Fruit fly (Drosophila melanogaster) whole organism, prepupa: ENCODE results near the gene UbcE2H.

ENCODE experiments used
- CG10669 ChIP-seq: fragments of 200-800 bp; sonication (Bioruptor generic); optimal IDR thresholded peaks from 3 replicates; lab custom pipeline; 2018; ENCODE audit warnings: missing biosample characterization, mild to moderate bottlenecking, missing genetic modification characterization, moderate library complexity
- CG11762 ChIP-seq: fragments of 200-800 bp; sonication (Bioruptor generic); optimal IDR thresholded peaks from 3 replicates; lab custom pipeline; 2016; ENCODE audit warnings: missing biosample characterization, missing genetic modification characterization; ENCODE audit not compliant: insufficient read depth
- CG8119 ChIP-seq: fragments of 200-800 bp; sonication (Bioruptor generic); IDR thresholded peaks from 3 replicates; pipeline ENCODE4 v1.3.6; 2022; ENCODE audit warnings: missing biosample characterization, missing genetic modification characterization
- CG8319 ChIP-seq: fragments of 200-800 bp; sonication (Bioruptor generic); optimal IDR thresholded peaks from 3 replicates; lab custom pipeline; 2016; ENCODE audit warnings: missing biosample characterization, missing genetic modification characterization
- Eip78C ChIP-seq: fragments of 200-800 bp; sonication (Bioruptor generic); peaks from one replicate; lab custom pipeline; 2016; ENCODE audit warnings: missing biosample characterization, missing genetic modification characterization
- Eip93F ChIP-seq: fragments of 200-800 bp; sonication (Bioruptor generic); optimal IDR thresholded peaks from 2 replicates; lab custom pipeline; 2016; ENCODE audit warnings: missing biosample characterization, mild to moderate bottlenecking, missing genetic modification characterization
- Gug ChIP-seq: fragments of 200-800 bp; sonication (Bioruptor generic); IDR thresholded peaks from 2 replicates; pipeline ENCODE4 v1.3.6; 2022; ENCODE audit warnings: missing biosample characterization, missing genetic modification characterization
- pdm3 ChIP-seq: fragments of 200-800 bp; sonication (Bioruptor generic); optimal IDR thresholded peaks from 3 replicates; lab custom pipeline; 2016; ENCODE audit warnings: missing biosample characterization, missing genetic modification characterization
- salr ChIP-seq, 2 experiments: fragments of 200-800 bp; sonication (Bioruptor generic); optimal IDR thresholded peaks; 3 replicates each; lab custom pipeline; 2016 to 2018; ENCODE audit warnings: missing biosample characterization in 2 of 2, missing genetic modification characterization in 2 of 2, mild to moderate bottlenecking in 1 of 2
- spab ChIP-seq: fragments of 200-800 bp; sonication (Bioruptor generic); optimal IDR thresholded peaks from 2 replicates; lab custom pipeline; 2017; ENCODE audit warnings: missing biosample characterization, mild to moderate bottlenecking, missing genetic modification characterization, missing genetic modification reagents
- svp ChIP-seq: fragments of 200-800 bp; sonication (Bioruptor generic); peaks from one replicate; lab custom pipeline; 2016; ENCODE audit warnings: missing biosample characterization, missing genetic modification characterization
- vri ChIP-seq: fragments of 200-800 bp; sonication (Bioruptor generic); optimal IDR thresholded peaks from 3 replicates; lab custom pipeline; 2016; ENCODE audit warnings: missing biosample characterization, mild to moderate bottlenecking, missing genetic modification characterization

DNA sequence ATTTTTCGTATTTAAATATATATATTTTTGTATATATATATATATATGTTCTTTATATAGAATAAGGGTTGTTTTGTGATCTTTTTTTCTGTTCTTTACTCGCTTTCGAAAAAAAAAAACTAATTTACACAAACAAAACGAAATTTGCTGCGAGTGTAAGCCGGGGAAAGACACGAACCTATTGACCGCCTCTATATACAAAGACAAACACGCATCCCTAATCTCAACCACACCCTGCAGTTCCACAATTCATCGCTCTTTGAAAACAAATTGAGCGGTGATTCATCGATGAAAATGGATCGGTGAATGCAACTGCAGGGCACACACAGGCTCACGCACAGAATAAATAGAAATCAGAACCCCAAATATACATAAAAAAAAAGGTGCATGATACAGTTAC is 54.9 kb downstream of the UbcE2H start:
- TF ChIP-seq CG11762 (GFP tag; lab: Kevin White, UChicago): no peak
- TF ChIP-seq CG8119 (GFP tag; lab: Robert Waterston, UW): no peak
- TF ChIP-seq pdm3 (GFP tag; lab: Kevin White, UChicago): no peak
- no peak for TF ChIP-seq Gug (GFP tag; lab: Robert Waterston, UW)
- no peak for TF ChIP-seq svp (GFP tag; lab: Kevin White, UChicago)
- no peak for TF ChIP-seq spab (GFP tag; lab: Kevin White, UChicago)
- no peak for TF ChIP-seq Eip93F (GFP tag; lab: Kevin White, UChicago)
- no peak for TF ChIP-seq CG8319 (GFP tag; lab: Kevin White, UChicago)
- no peak for TF ChIP-seq CG10669
- no peak for TF ChIP-seq Eip78C (GFP tag; lab: Kevin White, UChicago)
- no peak for TF ChIP-seq vri (GFP tag; lab: Kevin White, UChicago)
- no peak for TF ChIP-seq salr (GFP tag; optimal IDR thresholded peaks at IDR 0.05; lab: Kevin White, UChicago)
